Worm (Caenorhabditis elegans) whole organism, mixed stage, embryonic: ENCODE results near the gene F37C4.5.

Source experiments
- ceh-83 ChIP-seq: fragments of 200-800 bp; sonication (Bioruptor generic); optimal IDR thresholded peaks from 2 replicates; lab custom pipeline; 2018; ENCODE audit warnings: mild to moderate bottlenecking, missing genetic modification characterization, missing compliant biosample characterization
- drap-1 ChIP-seq: fragments of 200-800 bp; sonication (Bioruptor generic); optimal IDR thresholded peaks from 3 replicates; lab custom pipeline; 2018; ENCODE audit warnings: mild to moderate bottlenecking, missing genetic modification characterization, missing compliant biosample characterization
- elt-3 ChIP-seq: fragments of 150-350 bp; optimal IDR thresholded peaks from 2 replicates; lab custom pipeline; 2014; ENCODE audit warnings: missing biosample characterization, missing genetic modification characterization
- lin-13 ChIP-seq: fragments of 150-350 bp; optimal IDR thresholded peaks from 2 replicates; lab custom pipeline; 2014; ENCODE audit warnings: missing biosample characterization, missing genetic modification characterization
- lin-32 ChIP-seq: fragments of 200-800 bp; sonication (Bioruptor generic); optimal IDR thresholded peaks from 2 replicates; lab custom pipeline; 2018; ENCODE audit warnings: mild to moderate bottlenecking, missing genetic modification characterization, missing compliant biosample characterization
- lsy-2 ChIP-seq: fragments of 150-350 bp; optimal IDR thresholded peaks from 2 replicates; lab custom pipeline; 2014; ENCODE audit warnings: missing biosample characterization, missing genetic modification characterization
- nhr-28 ChIP-seq: fragments of 150-350 bp; optimal IDR thresholded peaks from 2 replicates; lab custom pipeline; 2014; ENCODE audit warnings: missing biosample characterization, missing genetic modification characterization
- nhr-76 ChIP-seq: sonication (generic microtip); optimal IDR thresholded peaks from 2 replicates; lab custom pipeline; 2017; ENCODE audit warnings: missing biosample characterization, missing genetic modification characterization
- pha-4 ChIP-seq: fragments of 150-350 bp; optimal IDR thresholded peaks from 2 replicates; lab custom pipeline; 2018; ENCODE audit warnings: missing biosample characterization, missing genetic modification reagents, missing genetic modification characterization
- snpc-4 ChIP-seq: fragments of 150-350 bp; optimal IDR thresholded peaks from 2 replicates; lab custom pipeline; 2014; ENCODE audit warnings: missing biosample characterization, missing genetic modification characterization
- unc-39 ChIP-seq: fragments of 150-350 bp; optimal IDR thresholded peaks from 2 replicates; lab custom pipeline; 2014; ENCODE audit warnings: missing biosample characterization, missing genetic modification characterization
- unc-62 ChIP-seq: fragments of 150-350 bp; optimal IDR thresholded peaks from 2 replicates; lab custom pipeline; 2014; ENCODE audit warnings: missing biosample characterization, missing genetic modification reagents, missing genetic modification characterization

ce11 chrIV:3894770-3895169 lies 21.2 kb upstream of the F37C4.5 start, which contains the start of gene dct-8:
- TF ChIP-seq drap-1 (GFP tag; lab: Kevin White, UChicago) (no peak), lin-13 (tag; lab: Kevin White, UChicago) (no peak), snpc-4 (tag; lab: Kevin White, UChicago) (no peak), pha-4 (tag; lab: Kevin White, UChicago) (no peak), unc-62 (GFP tag; lab: Kevin White, UChicago) (no peak), nhr-76 (no peak), ceh-83 (no peak), unc-39 (tag; lab: Kevin White, UChicago) (no peak), lin-32 (no peak), lsy-2 (tag; lab: Kevin White, UChicago) (no peak), elt-3 (tag; lab: Kevin White, UChicago) (no peak), nhr-28 (tag; lab: Kevin White, UChicago) (no peak)
